Fruit fly (Drosophila melanogaster) Kc167 (cell line): ENCODE results near the gene SoYb.

Source experiments
- Myc ChIP-seq: fragments of >200 bp; optimal IDR thresholded peaks from 2 replicates; lab custom pipeline; 2017; ENCODE audit warnings: missing external identifiers
- Sin3A ChIP-seq: fragments of >200 bp; optimal IDR thresholded peaks from 2 replicates; lab custom pipeline; 2018; ENCODE audit warnings: missing external identifiers
- h ChIP-seq: fragments of >200 bp; optimal IDR thresholded peaks from 3 replicates; lab custom pipeline; 2018; ENCODE audit warnings: missing external identifiers
- insv ChIP-seq: fragments of >200 bp; optimal IDR thresholded peaks from 3 replicates; lab custom pipeline; 2018; ENCODE audit warnings: missing external identifiers
- psq ChIP-seq: fragments of >200 bp; optimal IDR thresholded peaks from 2 replicates; lab custom pipeline; 2017; ENCODE audit warnings: missing external identifiers
- ttk ChIP-seq: sonication (Bioruptor generic); optimal IDR thresholded peaks from 2 replicates; lab custom pipeline; 2017; ENCODE audit warnings: missing external identifiers

SoYb gene

dm6 chr2L:9996553-9996952, 6.0 kb downstream of the SoYb start:
- no peak for TF ChIP-seq h (lab: Kevin White, UChicago)
- TF ChIP-seq Sin3A (lab: Kevin White, UChicago): no peak

dm6 chr2L:9994382-9994781, 8.2 kb downstream of the SoYb start:
- TF ChIP-seq Sin3A (lab: Kevin White, UChicago) (no peak), Myc (lab: Kevin White, UChicago) (no peak), psq (lab: Kevin White, UChicago) (no peak), h (lab: Kevin White, UChicago) (no peak), ttk (lab: Kevin White, UChicago) (no peak), insv (no peak)

dm6 chr2L:9989846-9990506, 12.6 kb downstream of the SoYb start:
- TF ChIP-seq psq (lab: Kevin White, UChicago) (no peak), Sin3A (lab: Kevin White, UChicago) (no peak), insv (no peak), h (lab: Kevin White, UChicago) (no peak), ttk (lab: Kevin White, UChicago) (no peak), Myc (lab: Kevin White, UChicago) (no peak)

dm6 chr2L:9989275-9989674, 13.3 kb downstream of the SoYb start:
- no peak for TF ChIP-seq Sin3A (lab: Kevin White, UChicago)
- TF ChIP-seq Myc (lab: Kevin White, UChicago): no peak
- no peak for TF ChIP-seq ttk (lab: Kevin White, UChicago)
- no peak for TF ChIP-seq insv
- no peak for TF ChIP-seq h (lab: Kevin White, UChicago)
- no peak for TF ChIP-seq psq (lab: Kevin White, UChicago)

dm6 chr2L:9988201-9988990, 14.1 kb downstream of the SoYb start:
- no peak for TF ChIP-seq psq (lab: Kevin White, UChicago)
- TF ChIP-seq Sin3A (lab: Kevin White, UChicago): no peak
- no peak for TF ChIP-seq insv
- TF ChIP-seq Myc (lab: Kevin White, UChicago): no peak
- TF ChIP-seq h (lab: Kevin White, UChicago): no peak
- TF ChIP-seq ttk (lab: Kevin White, UChicago): no peak

- TF ChIP-seq insv (no peak), h (lab: Kevin White, UChicago) (no peak), Myc (lab: Kevin White, UChicago) (no peak), Sin3A (lab: Kevin White, UChicago) (no peak), psq (lab: Kevin White, UChicago) (no peak), ttk (lab: Kevin White, UChicago) (no peak)
Observed at dm6 chr2L:9986402-9987350, 15.9 kb downstream of the SoYb start.

dm6 chr2L:9984078-9984772, 18.3 kb downstream of the SoYb start, which contains the start of gene bib:
TSS of gene bib (plus strand) at chr2L:9984645.
- no peak for TF ChIP-seq ttk (lab: Kevin White, UChicago)
- no peak for TF ChIP-seq h (lab: Kevin White, UChicago)
- TF ChIP-seq Sin3A (lab: Kevin White, UChicago): no peak
- TF ChIP-seq Myc (lab: Kevin White, UChicago): no peak
- no peak for TF ChIP-seq psq (lab: Kevin White, UChicago)
- no peak for TF ChIP-seq insv

- TF ChIP-seq psq (lab: Kevin White, UChicago) (no peak), ttk (lab: Kevin White, UChicago) (no peak), h (lab: Kevin White, UChicago) (no peak), insv (no peak), Sin3A (lab: Kevin White, UChicago) (no peak), Myc (lab: Kevin White, UChicago) (no peak)
Observed at dm6 chr2L:9982516-9982915, 20.0 kb downstream of the SoYb start.

dm6 chr2L:9981809-9982208, 20.7 kb downstream of the SoYb start:
- TF ChIP-seq Myc (lab: Kevin White, UChicago) (no peak), psq (lab: Kevin White, UChicago) (no peak), insv (no peak), h (lab: Kevin White, UChicago) (no peak), ttk (lab: Kevin White, UChicago) (no peak), Sin3A (lab: Kevin White, UChicago) (no peak)

dm6 chr2L:9972624-9973023, 29.9 kb downstream of the SoYb start:
- TF ChIP-seq insv: no peak
- TF ChIP-seq psq (lab: Kevin White, UChicago): no peak
- no peak for TF ChIP-seq Sin3A (lab: Kevin White, UChicago)
- no peak for TF ChIP-seq Myc (lab: Kevin White, UChicago)
- no peak for TF ChIP-seq ttk (lab: Kevin White, UChicago)
- TF ChIP-seq h (lab: Kevin White, UChicago): no peak
